Fruit fly (Drosophila melanogaster): Measurements from ENCODE around the gene Pex7.

DNA sequence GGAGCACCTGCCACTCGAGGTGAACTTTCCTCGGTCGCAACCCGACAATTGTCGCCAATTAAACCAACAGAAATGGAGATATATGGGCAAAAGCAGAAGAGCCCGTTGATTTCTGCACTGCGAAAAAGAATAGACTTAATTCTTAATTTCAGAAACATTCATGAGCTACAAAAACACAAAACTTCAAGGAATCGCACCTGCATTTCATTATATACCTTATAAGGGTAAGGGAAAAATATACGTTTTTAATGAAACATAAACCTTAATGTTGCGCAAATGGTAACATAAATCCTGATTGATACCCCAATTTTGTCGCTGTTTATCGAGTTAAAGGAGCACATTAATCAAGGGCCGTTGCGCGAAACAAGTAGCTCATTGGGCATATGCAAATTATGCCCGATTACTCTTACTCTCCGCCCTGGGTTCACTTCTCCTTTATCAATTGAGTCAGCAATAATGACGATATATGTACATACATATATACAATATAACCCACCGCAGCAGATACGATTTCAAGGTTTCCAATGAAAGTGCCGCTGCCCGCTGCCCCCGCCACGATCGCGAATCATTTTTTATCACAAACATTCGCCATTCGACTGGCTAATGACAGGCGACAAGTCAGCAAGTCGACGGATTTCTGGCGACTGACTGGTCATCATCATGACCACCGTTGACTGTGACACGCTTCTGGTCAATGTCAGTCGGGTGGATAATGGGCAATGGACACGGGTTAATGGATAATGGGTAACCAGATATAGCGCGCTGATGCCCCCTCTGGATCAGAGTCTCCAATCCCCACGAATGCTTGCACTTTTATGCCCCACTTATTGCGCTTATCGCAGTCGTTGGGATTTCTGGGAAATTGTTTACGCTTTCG is 15.1 kb downstream of the Pex7 start:
- TF ChIP-seq CG8478 (optimal IDR thresholded peaks at IDR 0.05), result no peak
- no peak for TF ChIP-seq usp (GFP tag; optimal IDR thresholded peaks at IDR 0.05)
